Fruit fly (Drosophila melanogaster) S2 (cell line): ENCODE results near the gene Itgbn.

ENCODE experiments used
- CG8478 ChIP-seq: fragments of >200 bp; optimal IDR thresholded peaks from 2 replicates; lab custom pipeline; 2018
- CTCF ChIP-seq, 2 experiments: fragments of >200 bp; optimal IDR thresholded peaks; 2 replicates each; lab custom pipeline; 2018

- TF ChIP-seq CG8478 (no peak), CTCF (optimal IDR thresholded peaks at IDR 0.05; lab: Kevin White, UChicago) (no peak)
Measured at dm6 chr2L:21014526-21015250, 38.1 kb upstream of the Itgbn start.
